Fruit fly (Drosophila melanogaster): Measurements from ENCODE around the gene prage.
A peak's percentile ranks its signal among the peaks of the same experiment; 100 is the strongest.

prage gene

dm6 chrX:1840520-1840919 lies 67.0 kb downstream of the prage start:
- TF ChIP-seq shn (GFP tag; optimal IDR thresholded peaks at IDR 0.05): no peak
- TF ChIP-seq CG12942 (GFP tag; optimal IDR thresholded peaks at IDR 0.05): no peak
- no peak for TF ChIP-seq hbn (GFP tag; IDR thresholded peaks at IDR 0.05; ENCODE audit: partially characterized antibody)
- TF ChIP-seq B-H2 (GFP tag; optimal IDR thresholded peaks at IDR 0.05): no peak
- no peak for TF ChIP-seq CG10267 (tag; optimal IDR thresholded peaks at IDR 0.05)
- no peak for TF ChIP-seq tna (GFP tag; IDR thresholded peaks at IDR 0.05; ENCODE audit: partially characterized antibody)
- TF ChIP-seq hb (GFP tag; IDR thresholded peaks at IDR 0.05; ENCODE audit: partially characterized antibody): no peak
- no peak for TF ChIP-seq fru (optimal IDR thresholded peaks at IDR 0.05)
- TF ChIP-seq luna (GFP tag; optimal IDR thresholded peaks at IDR 0.05): no peak
- TF ChIP-seq bsh (GFP tag; optimal IDR thresholded peaks at IDR 0.05): peak in 1 of 2 experiments; percentile 28
- no peak for TF ChIP-seq MESR4 (GFP tag; optimal IDR thresholded peaks at IDR 0.05)
- no peak for TF ChIP-seq mam (GFP tag; optimal IDR thresholded peaks at IDR 0.05)
- TF ChIP-seq D19A (tag; optimal IDR thresholded peaks at IDR 0.05): peak; percentile 87
- TF ChIP-seq CG17829 (tag; optimal IDR thresholded peaks at IDR 0.05): no peak
- TF ChIP-seq nom (GFP tag; optimal IDR thresholded peaks at IDR 0.05): peak; percentile 65
- TF ChIP-seq CG32772 (GFP tag; IDR thresholded peaks at IDR 0.05): 0 out of 2 replicates have a peak, but pooled peaks have one; percentile 33
- TF ChIP-seq CG6175 (GFP tag; IDR thresholded peaks at IDR 0.05): no peak
- peak; percentile 9 for TF ChIP-seq lbe (GFP tag; optimal IDR thresholded peaks at IDR 0.05)
- TF ChIP-seq CG8089 (GFP tag; optimal IDR thresholded peaks at IDR 0.05): no peak
- no peak for TF ChIP-seq BEAF-32 (GFP tag; optimal IDR thresholded peaks at IDR 0.05)
- TF ChIP-seq Drgx (GFP tag; IDR thresholded peaks at IDR 0.05): peak; percentile 27; the same call in 1 of the 2 replicates
- no peak for TF ChIP-seq CG10209 (GFP tag; optimal IDR thresholded peaks at IDR 0.05)
- no peak for TF ChIP-seq Trl (optimal IDR thresholded peaks at IDR 0.05)
- no peak for TF ChIP-seq Trl (GFP tag; optimal IDR thresholded peaks at IDR 0.05)
- TF ChIP-seq row (GFP tag; IDR thresholded peaks at IDR 0.05): peak; percentile 16; the same call in 1 of the 3 replicates
- peak; percentile 3 for TF ChIP-seq CG1603 (tag; optimal IDR thresholded peaks at IDR 0.05)
- TF ChIP-seq Deaf1 (tag; optimal IDR thresholded peaks at IDR 0.05): no peak
- no peak for TF ChIP-seq dati (GFP tag; IDR thresholded peaks at IDR 0.05)
- TF ChIP-seq zfh2 (GFP tag; optimal IDR thresholded peaks at IDR 0.05): no peak
- TF ChIP-seq maf-S (GFP tag; optimal IDR thresholded peaks at IDR 0.05): no peak
- no peak for TF ChIP-seq CG16813 (GFP tag; IDR thresholded peaks at IDR 0.05; ENCODE audit: partially characterized antibody)
- TF ChIP-seq CG9727 (GFP tag; optimal IDR thresholded peaks at IDR 0.05): peak; percentile 16
- TF ChIP-seq Med (GFP tag): peak; percentile 58
- TF ChIP-seq lmd (GFP tag; IDR thresholded peaks at IDR 0.05): no peak

- TF ChIP-seq CG15514 (GFP tag; optimal IDR thresholded peaks at IDR 0.05) (no peak), Ssrp (tag; optimal IDR thresholded peaks at IDR 0.05) (no peak), vvl (GFP tag; IDR thresholded peaks at IDR 0.05) (peak; percentile 48; the same call in 1 of the 2 replicates), z (GFP tag; IDR thresholded peaks at IDR 0.05) (no peak), CG1832 (GFP tag; optimal IDR thresholded peaks at IDR 0.05) (no peak), B-H1 (GFP tag; IDR thresholded peaks at IDR 0.05) (no peak), sqz (GFP tag; optimal IDR thresholded peaks at IDR 0.05) (no peak), CG8290 (GFP tag; optimal IDR thresholded peaks at IDR 0.05) (no peak), CG8290 (tag; optimal IDR thresholded peaks at IDR 0.05) (peak in 1 of 2 experiments; percentile 51), Atf3 (GFP tag; optimal IDR thresholded peaks at IDR 0.05) (no peak), CG10543 (GFP tag; optimal IDR thresholded peaks at IDR 0.05) (peak; percentile 65), Elba2 (GFP tag; optimal IDR thresholded peaks at IDR 0.05) (no peak), pum (GFP tag; optimal IDR thresholded peaks at IDR 0.05) (no peak), tgo (GFP tag; IDR thresholded peaks at IDR 0.05) (peak; percentile 16; the same call in 1 of the 3 replicates), cwo (GFP tag; optimal IDR thresholded peaks at IDR 0.05) (peak; percentile 86), Bteb2 (GFP tag; optimal IDR thresholded peaks at IDR 0.05) (no peak), E2f2 (GFP tag; IDR thresholded peaks at IDR 0.05) (no peak), exex (tag; optimal IDR thresholded peaks at IDR 0.05) (peak; percentile 34), CG12659 (GFP tag; optimal IDR thresholded peaks at IDR 0.05) (no peak), mam (GFP tag; optimal IDR thresholded peaks at IDR 0.05) (no peak)
Measured at dm6 chrX:1842875-1843274, 69.4 kb downstream of the prage start.

All from whole organism, embryonic.